Worm (Caenorhabditis elegans): ENCODE results near the gene col-142.
A peak's percentile ranks its signal among the peaks of the same experiment; 100 is the strongest.

col-142 gene

DNA sequence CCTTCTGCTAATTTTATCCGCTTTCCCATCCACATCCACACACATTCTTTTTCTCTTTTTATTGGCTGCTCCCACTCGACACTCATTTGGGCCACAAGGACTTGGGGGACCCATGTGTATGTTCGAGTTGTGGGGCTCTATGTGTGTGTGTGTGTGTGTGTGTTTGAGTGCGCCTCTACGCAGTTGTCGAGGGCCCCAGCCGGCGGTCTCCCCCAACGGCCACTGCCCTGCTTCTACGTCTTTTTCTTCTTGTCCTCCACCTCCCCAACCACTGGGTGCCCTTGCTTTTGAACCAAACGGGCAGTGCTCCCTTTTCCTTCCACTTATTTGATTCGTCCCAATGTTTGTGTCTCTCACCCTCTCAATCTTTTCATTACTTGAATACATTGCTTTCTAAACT is 49.6 kb downstream of the col-142 start:
- TF ChIP-seq ceh-36 (tag; optimal IDR thresholded peaks at IDR 0.05), result peak; percentile 47
- peak; percentile 23; the same call in 1 of the 2 replicates for TF ChIP-seq flt-1 (GFP tag; IDR thresholded peaks at IDR 0.05)
- no peak for TF ChIP-seq tra-4 (tag; optimal IDR thresholded peaks at IDR 0.05)
- TF ChIP-seq sea-1 (GFP tag; conservative IDR thresholded peaks at IDR 0.05), result no peak
- TF ChIP-seq F13C5.2 (tag; optimal IDR thresholded peaks at IDR 0.05), result peak; percentile 68
- no peak for TF ChIP-seq scrt-1 (GFP tag; IDR thresholded peaks at IDR 0.05)
- peak; percentile 83 for TF ChIP-seq hmg-4 (GFP tag; optimal IDR thresholded peaks at IDR 0.05)
- TF ChIP-seq tbx-37 (GFP tag; conservative IDR thresholded peaks at IDR 0.05), result 0 out of 2 replicates have a peak, but pooled peaks have one; percentile 39
- TF ChIP-seq aly-1 (tag; optimal IDR thresholded peaks at IDR 0.05), result peak; percentile 46
- no peak for TF ChIP-seq hmbx-1 (tag; optimal IDR thresholded peaks at IDR 0.05)
- no peak for TF ChIP-seq ets-7 (tag; optimal IDR thresholded peaks at IDR 0.05)
- no peak for TF ChIP-seq pes-1 (GFP tag; IDR thresholded peaks at IDR 0.05)
- TF ChIP-seq ceh-13 (GFP tag; optimal IDR thresholded peaks at IDR 0.05), result no peak
- TF ChIP-seq tbx-11 (GFP tag; IDR thresholded peaks at IDR 0.05), result no peak
- TF ChIP-seq ama-1 (optimal IDR thresholded peaks at IDR 0.05), result no peak
- no peak for TF ChIP-seq hnd-1 (tag; optimal IDR thresholded peaks at IDR 0.05)
- TF ChIP-seq B0310.2 (tag; optimal IDR thresholded peaks at IDR 0.05), result no peak

DNA sequence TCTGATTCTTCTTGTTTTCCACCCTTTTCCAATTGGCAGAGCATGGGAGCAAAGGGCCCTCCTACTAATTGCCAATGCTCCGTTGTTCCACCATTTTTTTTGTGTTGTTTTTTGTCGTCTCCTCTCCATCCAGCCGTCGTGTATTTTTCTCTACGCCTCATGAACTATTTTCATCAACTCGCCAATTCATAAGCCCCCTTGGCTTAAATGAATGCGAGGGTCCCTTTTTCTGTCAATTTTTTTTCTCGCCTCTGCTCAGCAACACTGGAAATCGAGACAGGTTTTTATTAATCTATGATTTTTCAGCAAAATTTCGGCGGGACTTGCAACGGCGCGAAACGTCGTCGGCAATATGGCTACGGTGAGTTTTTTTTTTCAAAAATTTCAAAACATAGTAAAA is 50.1 kb downstream of the col-142 start, which contains the start of gene unc-70:
Gene unc-70 (plus strand): TSS at position 301 of the 400 bp plus-strand sequence.
- no peak for TF ChIP-seq pes-1 (GFP tag; IDR thresholded peaks at IDR 0.05)
- TF ChIP-seq ets-7 (tag; optimal IDR thresholded peaks at IDR 0.05), result no peak
- no peak for TF ChIP-seq hnd-1 (tag; optimal IDR thresholded peaks at IDR 0.05)
- no peak for TF ChIP-seq aly-1 (tag; optimal IDR thresholded peaks at IDR 0.05)
- no peak for TF ChIP-seq tbx-11 (GFP tag; IDR thresholded peaks at IDR 0.05)
- no peak for TF ChIP-seq F13C5.2 (tag; optimal IDR thresholded peaks at IDR 0.05)
- no peak for TF ChIP-seq flt-1 (GFP tag; IDR thresholded peaks at IDR 0.05)
- TF ChIP-seq hmbx-1 (tag; optimal IDR thresholded peaks at IDR 0.05), result no peak
- no peak for TF ChIP-seq ama-1 (optimal IDR thresholded peaks at IDR 0.05)
- no peak for TF ChIP-seq tbx-37 (GFP tag; conservative IDR thresholded peaks at IDR 0.05)
- TF ChIP-seq B0310.2 (tag; optimal IDR thresholded peaks at IDR 0.05), result no peak

ce11 chrV:6881735-6882134 is 50.8 kb downstream of the col-142 start:
- TF ChIP-seq pes-1 (GFP tag; IDR thresholded peaks at IDR 0.05) (no peak), B0310.2 (tag; optimal IDR thresholded peaks at IDR 0.05) (no peak), tbx-11 (GFP tag; IDR thresholded peaks at IDR 0.05) (no peak), hmbx-1 (tag; optimal IDR thresholded peaks at IDR 0.05) (no peak), tbx-37 (GFP tag; conservative IDR thresholded peaks at IDR 0.05) (no peak), ama-1 (optimal IDR thresholded peaks at IDR 0.05) (no peak), hnd-1 (tag; optimal IDR thresholded peaks at IDR 0.05) (no peak), aly-1 (tag; optimal IDR thresholded peaks at IDR 0.05) (no peak), scrt-1 (GFP tag; IDR thresholded peaks at IDR 0.05) (no peak), sea-1 (GFP tag; conservative IDR thresholded peaks at IDR 0.05) (no peak), ceh-36 (tag; optimal IDR thresholded peaks at IDR 0.05) (no peak)
